Worm (Caenorhabditis elegans) whole organism, L3 larva: Measurements from ENCODE around the gene sre-13.

Source experiments
- ceh-16 ChIP-seq: sonication (generic microtip); optimal IDR thresholded peaks from 2 replicates; lab custom pipeline; 2017; ENCODE audit warnings: missing biosample characterization, missing genetic modification characterization
- daf-12 ChIP-seq: fragments of 150-350 bp; optimal IDR thresholded peaks from 2 replicates; lab custom pipeline; 2014; ENCODE audit warnings: missing biosample characterization, missing genetic modification reagents, missing genetic modification characterization
- egl-27 ChIP-seq: sonication (generic microtip); optimal IDR thresholded peaks from 4 replicates; lab custom pipeline; 2017; ENCODE audit warnings: missing biosample characterization, missing genetic modification reagents, missing genetic modification characterization
- fkh-10 ChIP-seq: sonication (generic microtip); optimal IDR thresholded peaks from 2 replicates; lab custom pipeline; 2017; ENCODE audit warnings: missing biosample characterization, missing genetic modification reagents, missing genetic modification characterization
- lin-39 ChIP-seq: fragments of 150-350 bp; optimal IDR thresholded peaks from 2 replicates; lab custom pipeline; 2018; ENCODE audit warnings: missing biosample characterization, missing genetic modification reagents, missing genetic modification characterization
- mdl-1 ChIP-seq: fragments of 150-350 bp; optimal IDR thresholded peaks from 2 replicates; lab custom pipeline; 2014; ENCODE audit warnings: missing biosample characterization, missing genetic modification characterization
- nhr-77 ChIP-seq: fragments of 150-350 bp; optimal IDR thresholded peaks from 2 replicates; lab custom pipeline; 2014; ENCODE audit warnings: missing biosample characterization, missing genetic modification characterization
- tbx-2 ChIP-seq: sonication (generic microtip); optimal IDR thresholded peaks from 2 replicates; lab custom pipeline; 2016; ENCODE audit warnings: mild to moderate bottlenecking, missing genetic modification characterization, missing compliant biosample characterization
- unc-39 ChIP-seq: sonication (generic microtip); optimal IDR thresholded peaks from 4 replicates; lab custom pipeline; 2017; ENCODE audit warnings: missing biosample characterization, missing genetic modification characterization
- ztf-4 ChIP-seq: fragments of 150-350 bp; optimal IDR thresholded peaks from 2 replicates; lab custom pipeline; 2014; ENCODE audit warnings: missing biosample characterization, missing genetic modification characterization

- TF ChIP-seq lin-39: no peak
- no peak for TF ChIP-seq unc-39 (tag; lab: Kevin White, UChicago)
- TF ChIP-seq egl-27 (tag; lab: Kevin White, UChicago): no peak
- TF ChIP-seq daf-12 (tag; lab: Kevin White, UChicago): no peak
- TF ChIP-seq nhr-77: no peak
- TF ChIP-seq ceh-16 (tag; lab: Kevin White, UChicago): no peak
- TF ChIP-seq tbx-2 (tag; lab: Kevin White, UChicago): no peak
- no peak for TF ChIP-seq fkh-10 (GFP tag; lab: Kevin White, UChicago)
- TF ChIP-seq ztf-4 (tag; lab: Kevin White, UChicago): no peak
- no peak for TF ChIP-seq mdl-1 (tag; lab: Kevin White, UChicago)
Observed at ce11 chrII:14599284-14599862, 37.3 kb downstream of the sre-13 start.
